Worm (Caenorhabditis elegans) whole organism, midembryonic: ENCODE measurements around the gene Y73B6BL.288.

ENCODE experiments used
- T22C8.4 ChIP-seq: fragments of 200-800 bp; sonication (Bioruptor generic); IDR thresholded peaks from 2 replicates; pipeline ENCODE4 v1.3.6; 2022; ENCODE audit warnings: missing genetic modification characterization, missing compliant biosample characterization
- cog-1 ChIP-seq: sonication (generic microtip); optimal IDR thresholded peaks from 2 replicates; lab custom pipeline; 2016; ENCODE audit warnings: missing genetic modification characterization, missing compliant biosample characterization
- flt-1 ChIP-seq: fragments of 200-800 bp; sonication (Bioruptor generic); IDR thresholded peaks from 2 replicates; pipeline ENCODE4 v1.3.6; 2022; ENCODE audit warnings: missing genetic modification characterization, missing compliant biosample characterization
- klf-2 ChIP-seq: fragments of 200-800 bp; sonication (Bioruptor generic); conservative IDR thresholded peaks from 2 replicates; pipeline ENCODE4 v1.3.6; 2022; ENCODE audit warnings: missing genetic modification reagents, missing genetic modification characterization, missing compliant biosample characterization
- med-1 ChIP-seq: sonication (generic microtip); optimal IDR thresholded peaks from 2 replicates; lab custom pipeline; 2017; ENCODE audit warnings: missing genetic modification characterization, mild to moderate bottlenecking, missing compliant biosample characterization, antibody characterized with exemption, missing genetic modification reagents; ENCODE audit not compliant: insufficient read depth
- ref-1 ChIP-seq: fragments of 200-800 bp; sonication (Bioruptor generic); conservative IDR thresholded peaks from 2 replicates; pipeline ENCODE4 v1.3.6; 2022; ENCODE audit warnings: missing genetic modification reagents, missing genetic modification characterization, missing compliant biosample characterization
- ztf-23 ChIP-seq: fragments of 200-800 bp; sonication (Bioruptor generic); IDR thresholded peaks from 2 replicates; pipeline ENCODE4 v1.3.6; 2022; ENCODE audit warnings: missing genetic modification reagents, missing genetic modification characterization, missing compliant biosample characterization
- ztf-29 ChIP-seq: fragments of 200-800 bp; sonication (Bioruptor generic); IDR thresholded peaks from 2 replicates; pipeline ENCODE4 v1.3.6; 2022; ENCODE audit warnings: missing genetic modification reagents, missing genetic modification characterization, missing compliant biosample characterization

DNA sequence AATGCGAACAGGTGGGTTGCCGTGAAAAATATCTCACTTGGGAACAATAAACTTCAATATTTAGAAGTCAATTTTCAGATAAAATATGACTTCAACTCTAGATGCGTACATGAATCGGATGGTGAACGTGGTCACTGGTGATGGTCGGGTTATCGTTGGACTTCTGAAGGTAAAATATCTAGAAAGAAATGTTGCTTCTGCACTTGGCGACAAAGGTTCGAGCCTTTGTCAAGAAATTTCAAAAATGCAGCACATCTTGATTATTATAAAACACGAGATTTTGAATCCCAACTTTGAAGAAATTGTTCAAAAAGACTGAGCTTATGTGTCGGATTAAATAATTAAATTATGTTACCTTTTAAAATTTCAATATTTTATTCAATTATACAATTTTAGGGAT is 15.9 kb downstream of the Y73B6BL.288 start, which contains the start of gene lsm-8:
- TF ChIP-seq med-1 (GFP tag; lab: Kevin White, UChicago) (no peak), flt-1 (GFP tag; lab: Robert Waterston, UW) (no peak), T22C8.4 (GFP tag; lab: Robert Waterston, UW) (no peak), ztf-29 (no peak), klf-2 (GFP tag; lab: Robert Waterston, UW) (no peak), ztf-23 (GFP tag; lab: Robert Waterston, UW) (no peak), ref-1 (GFP tag; lab: Robert Waterston, UW) (no peak), cog-1 (no peak)
